Fruit fly (Drosophila melanogaster) Kc167 (cell line): ENCODE data around the gene CG16984.
A peak's percentile ranks its signal among the peaks of the same experiment; 100 is the strongest.

Source experiments
- Sin3A ChIP-seq: fragments of >200 bp; optimal IDR thresholded peaks from 2 replicates; lab custom pipeline; 2018; ENCODE audit warnings: missing external identifiers
- h ChIP-seq: fragments of >200 bp; optimal IDR thresholded peaks from 3 replicates; lab custom pipeline; 2018; ENCODE audit warnings: missing external identifiers
- ttk ChIP-seq: sonication (Bioruptor generic); optimal IDR thresholded peaks from 2 replicates; lab custom pipeline; 2017; ENCODE audit warnings: missing external identifiers

dm6 chr3L:2588306-2588705, 7.3 kb upstream of the CG16984 start:
- TF ChIP-seq h (no peak), Sin3A (no peak), ttk (lab: Kevin White, UChicago) (peak; percentile 75)
